Worm (Caenorhabditis elegans) whole organism, young adult: Measurements from ENCODE around the gene paqr-1.
"Not testable (repeated sequence)": the region's sequence is repeated elsewhere in the genome, so short reads cannot be mapped to it uniquely, and the experiment has no call there.

Experiments
- B0261.1 ChIP-seq: sonication (generic microtip); optimal IDR thresholded peaks from 2 replicates; lab custom pipeline; 2016; ENCODE audit warnings: mild to moderate bottlenecking, missing genetic modification characterization, moderate library complexity, missing compliant biosample characterization
- B0336.3 ChIP-seq: fragments of 200-800 bp; sonication (Bioruptor generic); IDR thresholded peaks from 2 replicates; pipeline ENCODE4 v1.3.6; 2022; ENCODE audit warnings: missing genetic modification characterization, missing compliant biosample characterization
- C06A6.2 ChIP-seq: fragments of 200-800 bp; sonication (Bioruptor generic); conservative IDR thresholded peaks from 2 replicates; pipeline ENCODE4 v1.3.6; 2022; ENCODE audit warnings: missing genetic modification characterization, missing compliant biosample characterization
- D2030.7 ChIP-seq: fragments of 200-800 bp; sonication (Bioruptor generic); IDR thresholded peaks from 2 replicates; pipeline ENCODE4 v1.3.6; 2022; ENCODE audit warnings: missing genetic modification reagents, missing genetic modification characterization, missing compliant biosample characterization
- F33H1.4 ChIP-seq: fragments of 200-800 bp; sonication (Bioruptor generic); IDR thresholded peaks from 2 replicates; pipeline ENCODE4 v1.3.6; 2022; ENCODE audit warnings: missing genetic modification reagents, missing genetic modification characterization, missing compliant biosample characterization
- T07F8.4 ChIP-seq: sonication (generic microtip); optimal IDR thresholded peaks from 2 replicates; lab custom pipeline; 2016; ENCODE audit warnings: mild to moderate bottlenecking, missing genetic modification characterization, moderate library complexity, missing compliant biosample characterization
- Y53G8AR.9 ChIP-seq: fragments of 200-800 bp; sonication (Bioruptor generic); conservative IDR thresholded peaks from 2 replicates; pipeline ENCODE4 v1.3.6; 2022; ENCODE audit warnings: missing genetic modification reagents, missing genetic modification characterization, missing compliant biosample characterization
- akir-1 ChIP-seq: fragments of 200-800 bp; sonication (Bioruptor generic); optimal IDR thresholded peaks from 2 replicates; lab custom pipeline; 2018; ENCODE audit warnings: mild to moderate bottlenecking, missing genetic modification characterization, moderate library complexity, missing compliant biosample characterization
- ama-1 ChIP-seq, 3 experiments: fragments of 150-350 bp in 1 of 3; sonication (generic microtip) in 2 of 3; optimal IDR thresholded peaks; 2 replicates each; lab custom pipeline; 2014 to 2018; ENCODE audit warnings: missing biosample characterization in 2 of 3, missing genetic modification characterization in 2 of 3, missing genetic modification reagents in 2 of 3
- aptf-2 ChIP-seq: fragments of 200-800 bp; sonication (Bioruptor generic); conservative IDR thresholded peaks from 2 replicates; pipeline ENCODE4 v1.3.6; 2022; ENCODE audit warnings: missing genetic modification reagents, missing genetic modification characterization, missing compliant biosample characterization
- cebp-1 ChIP-seq, 2 experiments: fragments of 200-800 bp in 1 of 2; sonication (Bioruptor generic) in 1 of 2; sonication (generic microtip) in 1 of 2; IDR thresholded peaks in 1 of 2; optimal IDR thresholded peaks in 1 of 2; 2 replicates each; pipeline versions ENCODE4 v1.3.6 to Lab custom; 2017 to 2022; ENCODE audit warnings: missing compliant biosample characterization in 2 of 2, missing genetic modification characterization in 2 of 2, mild to moderate bottlenecking in 1 of 2, missing genetic modification reagents in 1 of 2, moderate library complexity in 1 of 2
- ceh-100 ChIP-seq: fragments of 200-800 bp; sonication (Bioruptor generic); IDR thresholded peaks from 2 replicates; pipeline ENCODE4 v1.3.6; 2022; ENCODE audit warnings: missing genetic modification reagents, missing genetic modification characterization, missing compliant biosample characterization
- ceh-58 ChIP-seq: fragments of 200-800 bp; sonication (Bioruptor generic); IDR thresholded peaks from 2 replicates; pipeline ENCODE4 v1.3.6; 2022; ENCODE audit warnings: missing genetic modification characterization, missing compliant biosample characterization
- dox-1 ChIP-seq: fragments of 200-800 bp; sonication (Bioruptor generic); IDR thresholded peaks from 2 replicates; pipeline ENCODE4 v1.3.6; 2022; ENCODE audit warnings: missing genetic modification reagents, missing genetic modification characterization, missing compliant biosample characterization
- dpl-1 ChIP-seq: fragments of 150-350 bp; optimal IDR thresholded peaks from 2 replicates; lab custom pipeline; 2014; ENCODE audit warnings: missing biosample characterization, missing genetic modification reagents, missing genetic modification characterization
- efl-1 ChIP-seq: fragments of 150-350 bp; optimal IDR thresholded peaks from 2 replicates; lab custom pipeline; 2014; ENCODE audit warnings: missing biosample characterization, missing genetic modification reagents, missing genetic modification characterization
- fkh-3 ChIP-seq: sonication (generic microtip); optimal IDR thresholded peaks from 2 replicates; lab custom pipeline; 2016; ENCODE audit warnings: mild to moderate bottlenecking, missing genetic modification characterization, missing compliant biosample characterization
- hmg-1.2 ChIP-seq: fragments of 200-800 bp; sonication (Bioruptor generic); IDR thresholded peaks from 2 replicates; pipeline ENCODE4 v1.3.6; 2022; ENCODE audit warnings: missing genetic modification reagents, missing genetic modification characterization, missing compliant biosample characterization
- lag-1 ChIP-seq: fragments of 200-800 bp; sonication (Bioruptor generic); IDR thresholded peaks from 2 replicates; pipeline ENCODE4 v1.3.6; 2022; ENCODE audit warnings: missing genetic modification reagents, missing genetic modification characterization, missing compliant biosample characterization
- lin-35 ChIP-seq, 3 experiments: fragments of 150-350 bp in 2 of 3; sonication (generic microtip) in 1 of 3; optimal IDR thresholded peaks; 2 replicates each; lab custom pipeline; 2014 to 2018; ENCODE audit warnings: missing biosample characterization in 3 of 3, missing genetic modification characterization in 3 of 3, missing genetic modification reagents in 3 of 3
- lin-54 ChIP-seq: fragments of 200-800 bp; sonication (Bioruptor generic); optimal IDR thresholded peaks from 2 replicates; lab custom pipeline; 2018; ENCODE audit warnings: mild to moderate bottlenecking, missing genetic modification characterization, missing compliant biosample characterization
- lir-1 ChIP-seq: fragments of 200-800 bp; sonication (Bioruptor generic); conservative IDR thresholded peaks from 2 replicates; pipeline ENCODE4 v1.3.6; 2022; ENCODE audit warnings: missing genetic modification reagents, missing genetic modification characterization, missing compliant biosample characterization
- mcd-1 ChIP-seq: fragments of 200-800 bp; sonication (Bioruptor generic); IDR thresholded peaks from 2 replicates; pipeline ENCODE4 v1.3.6; 2022; ENCODE audit warnings: missing genetic modification reagents, missing genetic modification characterization, missing compliant biosample characterization
- mes-4 ChIP-seq: sonication (generic microtip); optimal IDR thresholded peaks from 2 replicates; lab custom pipeline; 2016; ENCODE audit warnings: missing genotype, missing genetic modification characterization, missing compliant biosample characterization
- mxl-1 ChIP-seq: sonication (generic microtip); optimal IDR thresholded peaks from 2 replicates; lab custom pipeline; 2016; ENCODE audit warnings: missing genetic modification characterization, missing compliant biosample characterization
- nhr-120 ChIP-seq: fragments of 200-800 bp; sonication (Bioruptor generic); IDR thresholded peaks from 2 replicates; pipeline ENCODE4 v1.3.6; 2022; ENCODE audit warnings: missing genetic modification characterization, missing compliant biosample characterization
- nhr-90 ChIP-seq: sonication (generic microtip); optimal IDR thresholded peaks from 2 replicates; lab custom pipeline; 2016; ENCODE audit warnings: missing genotype, mild to moderate bottlenecking, missing genetic modification characterization, missing compliant biosample characterization
- pbrm-1 ChIP-seq: fragments of 200-800 bp; sonication (Bioruptor generic); IDR thresholded peaks from 2 replicates; pipeline ENCODE4 v1.3.6; 2022; ENCODE audit warnings: missing genetic modification reagents, missing genetic modification characterization, missing compliant biosample characterization
- rcor-1 ChIP-seq: fragments of 200-800 bp; sonication (Bioruptor generic); IDR thresholded peaks from 2 replicates; pipeline ENCODE4 v1.3.6; 2022; ENCODE audit warnings: missing genetic modification reagents, missing genetic modification characterization, missing compliant biosample characterization
- rpc-1 ChIP-seq, 2 experiments: fragments of 150-350 bp in 1 of 2; sonication (generic microtip) in 1 of 2; optimal IDR thresholded peaks; 2 replicates each; lab custom pipeline; 2014 to 2018; ENCODE audit warnings: missing biosample characterization in 1 of 2, missing genetic modification characterization in 1 of 2, missing genetic modification reagents in 1 of 2, missing genotype in 1 of 2
- snpc-1.3 ChIP-seq: sonication (generic microtip); optimal IDR thresholded peaks from 2 replicates; lab custom pipeline; 2017; ENCODE audit warnings: missing genetic modification characterization, mild to moderate bottlenecking, missing compliant biosample characterization, antibody characterized with exemption, moderate library complexity, missing genotype, missing genetic modification reagents; ENCODE audit not compliant: insufficient read depth
- snpc-3.4 ChIP-seq: sonication (generic microtip); optimal IDR thresholded peaks from 2 replicates; lab custom pipeline; 2017; ENCODE audit warnings: missing genetic modification characterization, mild to moderate bottlenecking, missing compliant biosample characterization, antibody characterized with exemption, moderate library complexity, missing genotype, missing genetic modification reagents
- snpc-4 ChIP-seq, 5 experiments: fragments of 150-350 bp in 1 of 5; sonication (generic microtip) in 4 of 5; optimal IDR thresholded peaks; 2 replicates each; lab custom pipeline; 2014 to 2018; ENCODE audit warnings: missing genetic modification characterization in 5 of 5, missing biosample characterization in 3 of 5, antibody characterized with exemption in 2 of 5, mild to moderate bottlenecking in 2 of 5, missing compliant biosample characterization in 2 of 5, missing genotype in 2 of 5, moderate library complexity in 2 of 5, missing genetic modification reagents in 1 of 5
- tbp1 ChIP-seq: fragments of 200-800 bp; sonication (Bioruptor generic); optimal IDR thresholded peaks from 2 replicates; lab custom pipeline; 2018; ENCODE audit warnings: mild to moderate bottlenecking, missing genetic modification characterization, missing compliant biosample characterization
- tbx-9 ChIP-seq: sonication (generic microtip); optimal IDR thresholded peaks from 2 replicates; lab custom pipeline; 2016; ENCODE audit warnings: borderline replicate concordance, missing genetic modification characterization, inconsistent platforms, missing compliant biosample characterization
- unc-62 ChIP-seq: fragments of 150-350 bp; optimal IDR thresholded peaks from 2 replicates; lab custom pipeline; 2014; ENCODE audit warnings: missing biosample characterization, missing genetic modification reagents, missing genetic modification characterization
- ztf-25 ChIP-seq: fragments of 200-800 bp; sonication (Bioruptor generic); IDR thresholded peaks from 2 replicates; pipeline ENCODE4 v1.3.6; 2022; ENCODE audit warnings: missing genetic modification reagents, missing genetic modification characterization, missing compliant biosample characterization

Gene paqr-1

DNA sequence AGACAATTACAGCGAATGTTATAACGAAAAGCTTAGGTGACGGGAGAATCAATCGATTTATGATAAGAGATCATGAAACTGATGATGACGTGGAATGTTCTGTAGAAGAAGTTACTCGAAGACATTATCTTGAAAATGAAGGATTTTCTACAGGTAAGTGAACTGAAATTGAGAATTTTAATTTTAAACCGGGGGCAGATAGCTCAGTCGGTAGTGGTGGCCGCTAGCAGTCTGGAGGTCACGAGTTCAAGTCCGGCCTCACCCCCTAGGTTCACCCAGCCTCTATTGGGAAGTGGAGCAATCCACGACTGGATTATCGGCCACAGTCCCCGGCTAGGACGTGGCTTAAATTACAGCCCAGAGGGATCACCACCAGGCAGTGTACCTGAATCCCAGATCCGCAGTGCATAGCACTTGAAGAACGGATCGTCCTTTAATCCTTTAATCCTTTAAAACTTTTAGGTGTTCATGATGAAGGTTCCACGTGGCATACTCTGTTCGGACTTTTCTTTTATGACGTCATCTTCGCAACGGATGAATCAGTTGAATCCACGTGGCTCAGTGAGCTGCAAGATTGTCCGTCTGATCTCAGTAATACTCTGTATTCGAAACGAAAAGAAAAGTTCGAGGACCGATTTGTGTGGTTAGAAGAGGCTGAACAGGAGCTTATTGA lies 3.7 kb downstream of the paqr-1 start:
- not testable (repeated sequence) for TF ChIP-seq rpc-1 (optimal IDR thresholded peaks at IDR 0.05; lab: Kevin White, UChicago); snpc-4 (GFP tag; optimal IDR thresholded peaks at IDR 0.05; lab: Kevin White, UChicago)
- TF ChIP-seq rpc-1 (tag; optimal IDR thresholded peaks at IDR 0.05; lab: Kevin White, UChicago) (peak; percentile 57), snpc-4 (tag; optimal IDR thresholded peaks at IDR 0.05; lab: Kevin White, UChicago) (peak in 1 of 4 experiments; percentile 5)

DNA sequence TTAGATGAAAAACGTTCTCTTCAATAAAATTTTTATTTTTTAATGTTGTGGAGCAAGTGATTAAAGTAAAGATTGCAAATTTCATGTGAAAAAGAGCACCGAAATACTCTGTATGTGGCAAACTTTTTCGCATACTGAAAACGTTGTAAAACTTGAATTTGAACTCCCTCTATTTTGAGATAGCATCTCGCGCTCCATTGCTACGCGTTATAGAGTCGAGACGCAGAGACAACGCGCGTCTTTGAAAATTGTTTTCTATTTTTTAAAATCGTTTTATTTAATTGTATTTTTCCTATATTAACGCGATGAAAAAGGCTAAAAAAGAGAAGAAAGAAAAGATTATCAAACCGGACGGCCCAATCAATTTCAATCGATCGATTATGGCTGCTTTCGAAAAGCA lies 6.6 kb downstream of the paqr-1 start, which contains the start of gene fan-1:
Gene fan-1 (plus strand): TSS at position 78 of the 400 bp plus-strand sequence.
- peak; percentile 93 for TF ChIP-seq lin-54 (GFP tag; lab: Kevin White, UChicago)
- peak; percentile 18; the same call in 1 of the 2 replicates for TF ChIP-seq F33H1.4
- peak; percentile 27 for TF ChIP-seq snpc-1.3 (tag; lab: Kevin White, UChicago)
- peak; percentile 52 for TF ChIP-seq dpl-1
- TF ChIP-seq tbx-9 = no peak
- TF ChIP-seq lag-1 (GFP tag; lab: Robert Waterston, UW) = no peak
- TF ChIP-seq snpc-4 (GFP tag; optimal IDR thresholded peaks at IDR 0.05; lab: Kevin White, UChicago) = no peak
- peak in 2 of 4 experiments; percentile 74 to 83 for TF ChIP-seq snpc-4 (tag; optimal IDR thresholded peaks at IDR 0.05; lab: Kevin White, UChicago)
- TF ChIP-seq lin-35 (GFP tag; optimal IDR thresholded peaks at IDR 0.05; lab: Kevin White, UChicago) = peak in 1 of 3 experiments; percentile 90
- peak; percentile 72 for TF ChIP-seq efl-1 (GFP tag; lab: Kevin White, UChicago)
- no peak for TF ChIP-seq Y53G8AR.9 (GFP tag; lab: Robert Waterston, UW)
- TF ChIP-seq hmg-1.2 (GFP tag; lab: Robert Waterston, UW) = peak; percentile 88
- TF ChIP-seq snpc-3.4 (tag; lab: Kevin White, UChicago) = peak; percentile 37
- no peak for TF ChIP-seq cebp-1 (GFP tag; IDR thresholded peaks at IDR 0.05; lab: Robert Waterston, UW)
- TF ChIP-seq cebp-1 (tag; optimal IDR thresholded peaks at IDR 0.05; lab: Kevin White, UChicago) = peak; percentile 37
- peak; percentile 26 for TF ChIP-seq tbp1 (GFP tag; lab: Kevin White, UChicago)
- peak; percentile 87 for TF ChIP-seq mcd-1 (GFP tag; lab: Robert Waterston, UW)

DNA sequence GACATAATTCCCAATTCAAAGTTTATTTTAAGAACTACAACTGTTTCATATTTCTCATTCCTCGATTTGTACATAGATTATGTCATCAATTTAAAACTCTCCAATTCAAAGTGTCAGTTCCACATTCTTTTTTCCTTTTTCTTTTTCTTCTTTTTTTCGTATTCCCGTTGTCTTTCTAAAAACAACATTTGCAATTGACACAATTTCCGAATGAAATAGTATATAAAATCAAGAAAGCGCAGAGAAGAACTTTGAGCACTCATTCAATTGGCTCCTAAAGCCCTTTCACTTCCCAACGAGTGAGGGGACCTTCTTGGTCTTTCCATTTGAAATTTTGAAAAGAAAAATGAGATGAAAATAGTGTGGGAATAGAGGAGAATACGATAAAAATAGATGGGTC lies 7.8 kb downstream of the paqr-1 start:
- TF ChIP-seq fkh-3 (tag; lab: Kevin White, UChicago) (no peak), lir-1 (GFP tag; lab: Robert Waterston, UW) (no peak), B0261.1 (tag; lab: Kevin White, UChicago) (no peak), tbp1 (GFP tag; lab: Kevin White, UChicago) (no peak), mes-4 (tag; lab: Kevin White, UChicago) (no peak), D2030.7 (GFP tag; lab: Robert Waterston, UW) (no peak), ama-1 (optimal IDR thresholded peaks at IDR 0.05; lab: Kevin White, UChicago) (no peak), ama-1 (GFP tag; optimal IDR thresholded peaks at IDR 0.05; lab: Kevin White, UChicago) (no peak), aptf-2 (GFP tag; lab: Robert Waterston, UW) (no peak), ztf-25 (no peak), B0336.3 (GFP tag; lab: Robert Waterston, UW) (no peak), nhr-90 (no peak), mxl-1 (no peak)

DNA sequence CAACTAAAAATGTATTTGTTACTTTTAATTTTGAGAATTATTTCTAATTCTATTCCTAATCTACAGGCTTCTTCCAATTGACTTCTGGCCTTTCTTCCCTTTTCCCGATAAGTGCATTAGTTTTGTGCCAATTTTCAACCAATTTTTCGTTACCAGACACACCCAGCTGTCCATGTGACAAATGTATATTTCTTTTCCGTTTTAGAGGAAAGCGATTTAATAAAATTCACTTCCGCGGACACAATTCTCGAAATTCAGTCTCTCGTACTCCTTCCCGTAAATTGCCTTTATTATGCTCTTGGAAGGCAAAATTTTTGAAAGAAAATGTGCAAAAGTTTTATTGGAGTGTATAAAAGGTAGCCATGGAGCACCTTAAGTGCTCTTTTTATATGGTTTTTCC lies 12.3 kb downstream of the paqr-1 start:
- no peak for TF ChIP-seq nhr-120 (GFP tag; lab: Robert Waterston, UW)
- TF ChIP-seq rcor-1 (GFP tag; lab: Robert Waterston, UW) = no peak
- no peak for TF ChIP-seq snpc-3.4 (tag; lab: Kevin White, UChicago)
- no peak for TF ChIP-seq hmg-1.2 (GFP tag; lab: Robert Waterston, UW)
- TF ChIP-seq dox-1 (GFP tag; lab: Robert Waterston, UW) = no peak
- no peak for TF ChIP-seq T07F8.4 (tag; lab: Kevin White, UChicago)
- no peak for TF ChIP-seq ceh-58 (GFP tag; lab: Robert Waterston, UW)
- no peak for TF ChIP-seq mxl-1
- no peak for TF ChIP-seq lir-1 (GFP tag; lab: Robert Waterston, UW)
- no peak for TF ChIP-seq B0261.1 (tag; lab: Kevin White, UChicago)
- TF ChIP-seq C06A6.2 (GFP tag; lab: Robert Waterston, UW) = no peak
- TF ChIP-seq ceh-100 = no peak
- TF ChIP-seq akir-1 (GFP tag; lab: Kevin White, UChicago) = no peak
- no peak for TF ChIP-seq unc-62 (GFP tag; lab: Kevin White, UChicago)
- TF ChIP-seq B0336.3 (GFP tag; lab: Robert Waterston, UW) = no peak
- TF ChIP-seq pbrm-1 (GFP tag; lab: Robert Waterston, UW) = no peak
